Worm (Caenorhabditis elegans): ENCODE data around the gene irld-36.
"Not testable (repeated sequence)": the region's sequence is repeated elsewhere in the genome, so short reads cannot be mapped to it uniquely, and the experiment has no call there.

Gene irld-36

DNA sequence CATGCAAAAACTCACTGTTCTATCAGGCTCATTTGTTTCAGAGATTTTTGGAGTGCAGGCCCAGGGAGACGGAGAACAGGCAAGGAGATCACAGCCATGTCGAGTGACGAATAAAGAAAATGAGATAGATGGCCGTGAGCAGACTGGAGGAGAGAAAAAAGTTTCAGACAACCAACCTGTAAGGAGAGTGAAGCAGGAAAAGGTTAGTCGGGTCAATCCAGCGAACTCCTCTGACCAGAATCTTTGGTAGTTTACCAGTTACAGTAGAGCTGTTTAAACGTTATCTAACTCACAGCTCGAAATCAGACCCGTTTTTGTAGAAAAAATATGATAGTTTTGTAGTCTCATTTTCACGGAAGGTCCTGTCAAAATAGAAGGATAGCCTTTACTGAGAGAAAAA is 30.4 kb upstream of the irld-36 start, which contains the start of gene fbxb-21:
Gene fbxb-21 (minus strand): TSS at position 101 of the 400 bp plus-strand sequence.
- TF ChIP-seq ham-2 (GFP tag; optimal IDR thresholded peaks at IDR 0.05): no peak

DNA sequence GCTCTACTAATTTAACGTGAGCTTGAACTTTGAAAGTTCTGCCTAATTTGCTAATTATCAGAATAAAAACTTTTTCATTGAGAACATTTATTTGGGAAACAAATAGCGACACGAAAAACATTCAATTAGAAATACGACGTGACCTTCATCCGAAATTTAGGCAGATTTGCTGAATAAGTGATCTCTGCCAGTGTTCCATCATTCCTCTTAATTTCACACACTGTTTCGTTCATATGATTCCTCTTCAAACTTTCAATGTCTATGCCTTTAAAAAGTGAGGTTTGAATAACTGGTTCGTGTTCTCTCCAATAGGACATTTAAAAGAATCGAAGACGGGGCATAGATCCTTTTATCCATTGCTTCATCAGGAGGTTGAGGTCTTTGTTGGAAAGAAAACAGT is 28.7 kb upstream of the irld-36 start, which contains the start of gene fbxb-20:
Gene fbxb-20 (minus strand): TSS at position 101 of the 400 bp plus-strand sequence.
- TF ChIP-seq elt-3 (tag; optimal IDR thresholded peaks at IDR 0.05) (no peak), lsy-2 (tag; optimal IDR thresholded peaks at IDR 0.05) (no peak)

DNA sequence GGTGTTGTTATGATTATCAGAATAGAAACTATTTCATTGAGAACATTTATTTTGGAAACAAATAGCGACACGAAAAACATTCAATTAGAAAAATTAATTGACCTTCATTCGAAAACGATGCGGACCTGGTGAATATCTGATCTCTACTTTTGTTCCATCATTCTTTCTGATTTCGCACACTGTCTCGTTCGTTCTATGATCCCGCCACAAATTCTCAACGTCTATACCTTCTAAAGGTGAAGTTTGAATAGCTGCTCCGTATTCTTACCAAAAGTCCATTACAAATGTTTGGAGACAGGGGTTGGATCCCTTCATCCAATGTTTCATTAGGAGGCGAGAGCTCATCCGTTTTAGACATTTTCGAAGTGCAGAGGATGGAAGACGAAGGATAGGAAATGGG is 27.4 kb upstream of the irld-36 start, which contains the start of gene fbxb-16:
Gene fbxb-16 (minus strand): TSS at position 101 of the 400 bp plus-strand sequence.
- no peak for TF ChIP-seq nhr-76 (tag; optimal IDR thresholded peaks at IDR 0.05)
- no peak for TF ChIP-seq unc-120 (tag; optimal IDR thresholded peaks at IDR 0.05; ENCODE audit: poor library complexity, severe bottlenecking)
- TF ChIP-seq cnd-1 (tag; optimal IDR thresholded peaks at IDR 0.05): no peak
- no peak for TF ChIP-seq snpc-4 (tag; optimal IDR thresholded peaks at IDR 0.05)
- no peak for TF ChIP-seq lsy-2 (tag; optimal IDR thresholded peaks at IDR 0.05)
- TF ChIP-seq elt-3 (tag; optimal IDR thresholded peaks at IDR 0.05): no peak
- no peak for TF ChIP-seq unc-62 (GFP tag; optimal IDR thresholded peaks at IDR 0.05)
- no peak for TF ChIP-seq ceh-83 (GFP tag; optimal IDR thresholded peaks at IDR 0.05)
- TF ChIP-seq hlh-1 (tag; optimal IDR thresholded peaks at IDR 0.05): no peak
- no peak for TF ChIP-seq ceh-43 (GFP tag; optimal IDR thresholded peaks at IDR 0.05)
- TF ChIP-seq lin-13 (tag; optimal IDR thresholded peaks at IDR 0.05): no peak
- no peak for TF ChIP-seq mep-1 (tag; optimal IDR thresholded peaks at IDR 0.05)
- TF ChIP-seq mls-2 (tag; optimal IDR thresholded peaks at IDR 0.05): no peak
- no peak for TF ChIP-seq nhr-12 (tag; optimal IDR thresholded peaks at IDR 0.05)
- TF ChIP-seq mab-5 (tag; optimal IDR thresholded peaks at IDR 0.05): no peak
- TF ChIP-seq elt-1 (tag; optimal IDR thresholded peaks at IDR 0.05; ENCODE audit: borderline replicate concordance, insufficient read depth): no peak

DNA sequence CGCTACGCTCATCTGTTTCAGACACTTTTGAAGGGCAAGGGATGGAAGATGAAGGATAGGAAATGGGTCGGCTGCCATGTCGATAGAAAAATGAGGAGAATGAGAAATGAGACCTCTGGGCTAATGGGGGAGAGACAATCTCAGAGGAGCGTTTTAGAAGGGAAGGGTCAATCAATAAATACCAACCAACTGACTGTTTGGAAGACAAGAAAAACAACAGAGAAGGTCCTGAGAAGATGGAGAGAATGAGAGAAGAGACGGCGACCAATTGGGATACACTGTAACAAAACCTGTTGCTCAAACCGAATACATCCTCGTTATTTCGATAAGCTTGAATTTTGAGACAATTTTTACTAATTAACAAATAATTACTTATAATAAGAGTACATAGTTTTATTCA is 25.8 kb upstream of the irld-36 start, which contains the start of gene fbxb-15:
Gene fbxb-15 (minus strand): TSS at position 101 of the 400 bp plus-strand sequence.
- TF ChIP-seq sptf-1 (tag; optimal IDR thresholded peaks at IDR 0.05) (no peak), ham-2 (GFP tag; optimal IDR thresholded peaks at IDR 0.05) (no peak), ceh-39 (tag; optimal IDR thresholded peaks at IDR 0.05) (no peak), ceh-43 (GFP tag; optimal IDR thresholded peaks at IDR 0.05) (no peak), drap-1 (GFP tag; optimal IDR thresholded peaks at IDR 0.05) (no peak), elt-1 (tag; optimal IDR thresholded peaks at IDR 0.05; ENCODE audit: borderline replicate concordance, insufficient read depth) (no peak), mls-2 (tag; optimal IDR thresholded peaks at IDR 0.05) (no peak)

DNA sequence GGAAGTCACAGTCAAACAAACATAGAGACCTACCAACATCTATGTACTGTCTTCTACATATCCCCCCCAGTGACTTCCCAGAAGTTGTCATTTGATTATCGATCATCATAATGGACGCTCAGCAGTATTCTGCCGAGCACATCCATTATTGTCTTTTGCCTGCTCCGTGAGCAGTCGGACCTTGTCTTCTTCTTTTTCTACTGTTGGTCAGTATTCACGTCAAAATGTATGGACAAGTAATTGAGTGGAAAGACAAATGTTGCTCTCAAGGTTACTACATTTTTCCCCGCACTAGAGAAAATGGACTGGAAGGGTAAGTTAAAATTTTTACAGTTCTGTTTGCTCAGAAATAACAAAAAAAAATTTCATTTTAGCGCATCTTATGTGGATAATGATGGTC is 24.3 kb upstream of the irld-36 start, which contains the start of gene btb-12:
Gene btb-12 (plus strand): TSS at position 301 of the 400 bp plus-strand sequence.
- no peak for TF ChIP-seq ztf-11 (tag; optimal IDR thresholded peaks at IDR 0.05)
- no peak for TF ChIP-seq lsy-2 (tag; optimal IDR thresholded peaks at IDR 0.05)
- no peak for TF ChIP-seq mls-2 (tag; optimal IDR thresholded peaks at IDR 0.05)
- TF ChIP-seq snpc-4 (tag; optimal IDR thresholded peaks at IDR 0.05): no peak
- peak; percentile 6 for TF ChIP-seq ceh-39 (tag; optimal IDR thresholded peaks at IDR 0.05)

DNA sequence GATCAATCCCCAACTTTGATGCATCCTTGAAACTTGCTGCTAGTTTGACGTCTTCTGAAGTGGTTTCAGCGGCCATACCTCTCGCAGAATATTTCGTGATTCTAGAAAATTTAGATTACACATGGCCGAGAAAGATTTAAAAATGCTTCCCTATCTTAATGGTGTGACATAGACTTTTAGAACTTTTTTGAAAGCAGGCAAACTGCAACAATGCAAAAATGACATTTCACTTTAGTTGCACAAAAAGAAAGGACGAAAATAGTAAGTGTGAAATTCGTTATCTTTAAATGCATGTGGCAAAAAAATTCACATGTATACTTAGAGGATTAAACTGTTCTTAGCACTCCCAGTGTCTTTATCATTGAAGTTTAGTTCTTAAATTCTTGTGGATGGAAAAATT is 22.0 kb upstream of the irld-36 start, which contains the start of gene ZC204.12:
Gene ZC204.12 (minus strand): TSS at position 101 of the 400 bp plus-strand sequence.
- TF ChIP-seq nhr-12 (tag; optimal IDR thresholded peaks at IDR 0.05) (no peak), lsy-2 (tag; optimal IDR thresholded peaks at IDR 0.05) (no peak), unc-39 (tag; optimal IDR thresholded peaks at IDR 0.05) (no peak), unc-120 (tag; optimal IDR thresholded peaks at IDR 0.05; ENCODE audit: poor library complexity, severe bottlenecking) (no peak), M03D4.4 (tag; optimal IDR thresholded peaks at IDR 0.05) (no peak), mab-5 (tag; optimal IDR thresholded peaks at IDR 0.05) (no peak)

DNA sequence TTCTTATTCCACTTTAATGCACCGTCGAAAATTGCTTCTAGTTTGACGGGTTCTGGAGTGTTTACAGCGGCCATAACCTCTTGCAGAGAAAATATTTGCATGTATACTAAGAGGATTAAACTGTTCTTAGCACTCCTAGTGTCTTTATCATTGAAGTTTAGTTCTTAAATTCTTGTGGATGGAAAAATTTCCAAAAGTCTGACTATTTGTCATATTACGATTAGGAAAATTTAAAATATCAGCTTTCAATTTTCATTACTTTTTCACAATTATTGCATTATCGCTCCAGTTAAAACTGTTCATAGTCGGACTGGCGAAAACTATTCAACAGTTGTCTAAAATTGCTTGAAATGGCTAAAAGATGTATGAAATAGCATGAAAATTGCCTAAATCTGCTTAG is 18.3 kb upstream of the irld-36 start, which contains the start of gene ZC204.13:
Gene ZC204.13 (minus strand): TSS at position 101 of the 400 bp plus-strand sequence.
- not testable (repeated sequence) for TF ChIP-seq elt-3 (tag; optimal IDR thresholded peaks at IDR 0.05); ces-1 (GFP tag; optimal IDR thresholded peaks at IDR 0.05); nhr-2 (tag; optimal IDR thresholded peaks at IDR 0.05)

DNA sequence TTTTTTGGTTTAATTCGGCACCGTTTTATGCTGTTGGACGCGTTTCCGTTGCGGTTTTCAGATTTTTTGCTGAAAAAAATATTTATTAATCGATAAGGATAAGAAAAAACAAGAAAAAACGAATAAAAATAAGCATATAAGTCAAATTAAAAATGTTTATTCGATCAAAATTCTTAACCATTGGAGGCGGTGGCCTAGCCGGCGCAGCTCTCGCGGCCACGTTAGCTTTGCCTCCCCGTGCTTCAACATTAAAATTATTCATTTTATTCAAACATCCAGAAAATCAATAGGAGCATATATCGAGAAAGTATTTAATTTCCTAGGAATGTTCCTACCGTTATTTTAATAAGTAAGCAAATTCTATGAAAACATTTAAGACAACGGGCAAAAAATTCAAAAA is 16.3 kb upstream of the irld-36 start, which contains the start of gene ZC204.14:
Gene ZC204.14 (minus strand): TSS at position 69 of the 400 bp plus-strand sequence.
- TF ChIP-seq ztf-11 (tag; optimal IDR thresholded peaks at IDR 0.05) (no peak), lsy-2 (tag; optimal IDR thresholded peaks at IDR 0.05) (no peak), snpc-4 (tag; optimal IDR thresholded peaks at IDR 0.05) (no peak), drap-1 (GFP tag; optimal IDR thresholded peaks at IDR 0.05) (no peak), lin-13 (tag; optimal IDR thresholded peaks at IDR 0.05) (no peak), mep-1 (tag; optimal IDR thresholded peaks at IDR 0.05) (no peak), unc-62 (GFP tag; optimal IDR thresholded peaks at IDR 0.05) (no peak), pha-4 (tag; optimal IDR thresholded peaks at IDR 0.05) (no peak), ceh-43 (GFP tag; optimal IDR thresholded peaks at IDR 0.05) (no peak), blmp-1 (tag; optimal IDR thresholded peaks at IDR 0.05) (no peak), ces-1 (GFP tag; optimal IDR thresholded peaks at IDR 0.05) (no peak), unc-120 (tag; optimal IDR thresholded peaks at IDR 0.05; ENCODE audit: poor library complexity, severe bottlenecking) (no peak), nhr-12 (tag; optimal IDR thresholded peaks at IDR 0.05) (no peak)
